Fruit fly (Drosophila melanogaster) whole organism, embryonic: ENCODE results near the gene CG31068.

Experiments used
- ATbp ChIP-seq: fragments of 200-800 bp; sonication (Bioruptor generic); optimal IDR thresholded peaks from 2 replicates; lab custom pipeline; 2017; ENCODE audit warnings: missing biosample characterization, mild to moderate bottlenecking, missing genetic modification characterization, missing genetic modification reagents
- Asciz ChIP-seq: fragments of 200-800 bp; sonication (Bioruptor generic); optimal IDR thresholded peaks from 2 replicates; lab custom pipeline; 2017; ENCODE audit warnings: missing biosample characterization, mild to moderate bottlenecking, missing genetic modification characterization, missing genetic modification reagents
- Bdp1 ChIP-seq: fragments of 200-800 bp; sonication (Bioruptor generic); optimal IDR thresholded peaks from 3 replicates; lab custom pipeline; 2016; ENCODE audit warnings: missing biosample characterization, missing genetic modification characterization
- Bteb2 ChIP-seq: fragments of 200-800 bp; sonication (Bioruptor generic); optimal IDR thresholded peaks from 2 replicates; lab custom pipeline; 2016; ENCODE audit warnings: missing biosample characterization, missing genetic modification characterization
- C15 ChIP-seq: fragments of 200-800 bp; sonication (Bioruptor generic); IDR thresholded peaks from 3 replicates; pipeline ENCODE4 v1.3.6; 2022; ENCODE audit warnings: missing biosample characterization, missing genetic modification characterization
- CG10267 ChIP-seq: fragments of 200-800 bp; sonication (Bioruptor generic); optimal IDR thresholded peaks from 2 replicates; lab custom pipeline; 2018; ENCODE audit warnings: missing biosample characterization, mild to moderate bottlenecking, missing genetic modification characterization, moderate library complexity
- CG10543 ChIP-seq: fragments of 200-800 bp; sonication (Bioruptor generic); optimal IDR thresholded peaks from 3 replicates; lab custom pipeline; 2017; ENCODE audit warnings: missing biosample characterization, mild to moderate bottlenecking, missing genetic modification characterization, moderate library complexity
- CG1233 ChIP-seq: fragments of 200-800 bp; sonication (Bioruptor generic); optimal IDR thresholded peaks from 4 replicates; lab custom pipeline; 2018; ENCODE audit warnings: missing biosample characterization, mild to moderate bottlenecking, missing genetic modification characterization
- CG14050 ChIP-seq: fragments of 200-800 bp; sonication (Bioruptor generic); IDR thresholded peaks from 3 replicates; pipeline ENCODE4 v1.3.6; 2022; ENCODE audit warnings: missing biosample characterization, missing genetic modification characterization
- CG14667 ChIP-seq: fragments of 200-800 bp; sonication (Bioruptor generic); IDR thresholded peaks from 2 replicates; pipeline ENCODE4 v1.3.6; 2022; ENCODE audit warnings: missing biosample characterization, missing genetic modification characterization
- CG14965 ChIP-seq: fragments of 200-800 bp; sonication (Bioruptor generic); optimal IDR thresholded peaks from 2 replicates; lab custom pipeline; 2016; ENCODE audit warnings: missing biosample characterization, missing genetic modification characterization, borderline replicate concordance
- CG15073 ChIP-seq: fragments of 200-800 bp; sonication (Bioruptor generic); optimal IDR thresholded peaks from 2 replicates; lab custom pipeline; 2016; ENCODE audit warnings: missing biosample characterization, missing genetic modification characterization
- CG15514 ChIP-seq: fragments of 200-800 bp; sonication (Bioruptor generic); optimal IDR thresholded peaks from 3 replicates; lab custom pipeline; 2017; ENCODE audit warnings: missing biosample characterization, missing genetic modification characterization, mild to moderate bottlenecking, moderate library complexity, missing genetic modification reagents
- CG15696 ChIP-seq: fragments of 200-800 bp; sonication (Bioruptor generic); optimal IDR thresholded peaks from 2 replicates; lab custom pipeline; 2019; ENCODE audit warnings: missing biosample characterization, mild to moderate bottlenecking, missing genetic modification characterization, moderate library complexity
- CG4360 ChIP-seq: fragments of 200-800 bp; sonication (Bioruptor generic); IDR thresholded peaks from 2 replicates; pipeline ENCODE4 v1.3.6; 2022; ENCODE audit warnings: missing biosample characterization, missing genetic modification characterization
- CG5245 ChIP-seq: fragments of 200-800 bp; sonication (Bioruptor generic); optimal IDR thresholded peaks from 3 replicates; lab custom pipeline; 2016; ENCODE audit warnings: missing biosample characterization, missing genetic modification characterization
- CG6813 ChIP-seq: fragments of 200-800 bp; sonication (Bioruptor generic); optimal IDR thresholded peaks from 2 replicates; lab custom pipeline; 2017; ENCODE audit warnings: missing biosample characterization, missing genetic modification characterization, mild to moderate bottlenecking, moderate library complexity, missing genetic modification reagents
- CG7839 ChIP-seq: fragments of 200-800 bp; sonication (Bioruptor generic); optimal IDR thresholded peaks from 3 replicates; lab custom pipeline; 2018; ENCODE audit warnings: missing biosample characterization, mild to moderate bottlenecking, missing genetic modification characterization, moderate library complexity
- CG8478 ChIP-seq: fragments of >200 bp; optimal IDR thresholded peaks from 2 replicates; lab custom pipeline; 2018
- CG8944 ChIP-seq: fragments of 200-800 bp; sonication (Bioruptor generic); optimal IDR thresholded peaks from 3 replicates; lab custom pipeline; 2016; ENCODE audit warnings: missing biosample characterization, missing genetic modification characterization
- CG9876 ChIP-seq: fragments of 200-800 bp; sonication (Bioruptor generic); optimal IDR thresholded peaks from 2 replicates; lab custom pipeline; 2016; ENCODE audit warnings: missing biosample characterization, missing genetic modification characterization
- Dp ChIP-seq: fragments of 200-800 bp; sonication (Bioruptor generic); optimal IDR thresholded peaks from 2 replicates; lab custom pipeline; 2018; ENCODE audit warnings: missing biosample characterization, mild to moderate bottlenecking, missing genetic modification characterization, moderate library complexity
- Dref ChIP-seq: fragments of 200-800 bp; sonication (Bioruptor generic); IDR thresholded peaks from 2 replicates; pipeline ENCODE4 v1.3.6; 2022; ENCODE audit warnings: missing biosample characterization, missing genetic modification characterization
- Fer3 ChIP-seq: fragments of 200-800 bp; sonication (Bioruptor generic); optimal IDR thresholded peaks from 2 replicates; lab custom pipeline; 2018; ENCODE audit warnings: missing biosample characterization, mild to moderate bottlenecking, missing genetic modification characterization, moderate library complexity
- GATAe ChIP-seq: fragments of 200-800 bp; sonication (Bioruptor generic); conservative IDR thresholded peaks from 2 replicates; pipeline ENCODE4 v1.3.6; 2022; ENCODE audit warnings: missing biosample characterization, missing genetic modification characterization
- Hmx ChIP-seq: fragments of 200-800 bp; sonication (Bioruptor generic); optimal IDR thresholded peaks from 2 replicates; lab custom pipeline; 2016; ENCODE audit warnings: missing biosample characterization, missing genetic modification characterization
- MTF-1 ChIP-seq: fragments of 200-800 bp; sonication (Bioruptor generic); optimal IDR thresholded peaks from 2 replicates; lab custom pipeline; 2018; ENCODE audit warnings: missing biosample characterization, mild to moderate bottlenecking, missing genetic modification characterization, borderline replicate concordance
- Med ChIP-seq: fragments of 200-800 bp; sonication (Bioruptor generic); peaks from one replicate; lab custom pipeline; 2016; ENCODE audit warnings: missing biosample characterization, missing genetic modification characterization, mild to moderate bottlenecking, inconsistent platforms, moderate library complexity
- Rx ChIP-seq: fragments of 200-800 bp; sonication (Bioruptor generic); IDR thresholded peaks from 2 replicates; pipeline ENCODE4 v1.3.6; 2022; ENCODE audit warnings: missing biosample characterization, missing genetic modification characterization
- Six4 ChIP-seq: fragments of 200-800 bp; sonication (Bioruptor generic); optimal IDR thresholded peaks from 2 replicates; lab custom pipeline; 2016; ENCODE audit warnings: missing biosample characterization, missing genetic modification characterization
- Ssrp ChIP-seq: fragments of 200-800 bp; sonication (Bioruptor generic); optimal IDR thresholded peaks from 2 replicates; lab custom pipeline; 2018; ENCODE audit warnings: missing biosample characterization, mild to moderate bottlenecking, missing genetic modification characterization, moderate library complexity
- Xrp1 ChIP-seq: fragments of 200-800 bp; sonication (Bioruptor generic); IDR thresholded peaks from 2 replicates; pipeline ENCODE4 v1.3.6; 2022; ENCODE audit warnings: missing biosample characterization, missing genetic modification characterization
- bab2 ChIP-seq: fragments of 200-800 bp; sonication (Bioruptor generic); optimal IDR thresholded peaks from 2 replicates; lab custom pipeline; 2016; ENCODE audit warnings: missing biosample characterization, missing genetic modification characterization
- cg ChIP-seq: fragments of 200-800 bp; sonication (Bioruptor generic); optimal IDR thresholded peaks from 3 replicates; lab custom pipeline; 2019; ENCODE audit warnings: missing biosample characterization, mild to moderate bottlenecking, missing genetic modification characterization, moderate library complexity
- corto ChIP-seq: fragments of 200-800 bp; sonication (Bioruptor generic); optimal IDR thresholded peaks from 2 replicates; lab custom pipeline; 2016; ENCODE audit warnings: missing biosample characterization, mild to moderate bottlenecking, missing genetic modification characterization, moderate library complexity
- esg ChIP-seq: fragments of 200-800 bp; sonication (Bioruptor generic); conservative IDR thresholded peaks from 2 replicates; pipeline ENCODE4 v1.3.6; 2022; ENCODE audit warnings: missing biosample characterization, missing genetic modification characterization
- gsb ChIP-seq: fragments of 200-800 bp; sonication (Bioruptor generic); IDR thresholded peaks from 2 replicates; pipeline ENCODE4 v1.3.6; 2022; ENCODE audit warnings: missing biosample characterization, missing genetic modification characterization
- hbn ChIP-seq: fragments of 200-800 bp; sonication (Bioruptor generic); IDR thresholded peaks from 2 replicates; pipeline ENCODE4 v1.3.6; 2022; ENCODE audit warnings: missing biosample characterization, missing genetic modification characterization; ENCODE audit not compliant: partially characterized antibody
- jumu ChIP-seq: fragments of 200-800 bp; sonication (Bioruptor generic); optimal IDR thresholded peaks from 3 replicates; lab custom pipeline; 2016; ENCODE audit warnings: missing biosample characterization, missing genetic modification characterization
- kah ChIP-seq: fragments of 200-800 bp; sonication (Bioruptor generic); optimal IDR thresholded peaks from 2 replicates; lab custom pipeline; 2018; ENCODE audit warnings: missing biosample characterization, mild to moderate bottlenecking, missing genetic modification characterization
- lov ChIP-seq, 2 experiments: fragments of 200-800 bp in 1 of 2; fragments of >200 bp in 1 of 2; sonication (Bioruptor generic) in 1 of 2; IDR thresholded peaks in 1 of 2; optimal IDR thresholded peaks in 1 of 2; 2 replicates in 1 of 2; 3 replicates in 1 of 2; pipeline versions ENCODE4 v1.3.6 to Lab custom; 2017 to 2022; ENCODE audit warnings: missing biosample characterization in 1 of 2, missing genetic modification characterization in 1 of 2
- mirr ChIP-seq: fragments of 200-800 bp; sonication (Bioruptor generic); optimal IDR thresholded peaks from 3 replicates; lab custom pipeline; 2018; ENCODE audit warnings: missing biosample characterization, mild to moderate bottlenecking, missing genetic modification characterization
- sob ChIP-seq: fragments of 200-800 bp; sonication (Bioruptor generic); IDR thresholded peaks from 2 replicates; pipeline ENCODE4 v1.3.6; 2022; ENCODE audit warnings: missing biosample characterization, missing genetic modification characterization
- sug ChIP-seq: fragments of 200-800 bp; optimal IDR thresholded peaks from 2 replicates; lab custom pipeline; 2019; ENCODE audit warnings: missing biosample characterization, mild to moderate bottlenecking, missing genetic modification characterization, moderate library complexity
- trem ChIP-seq: fragments of 200-800 bp; optimal IDR thresholded peaks from 3 replicates; lab custom pipeline; 2019; ENCODE audit warnings: missing biosample characterization, mild to moderate bottlenecking, missing genetic modification characterization, moderate library complexity
- wek ChIP-seq: fragments of 200-800 bp; sonication (Bioruptor generic); optimal IDR thresholded peaks from 3 replicates; lab custom pipeline; 2018; ENCODE audit warnings: missing biosample characterization, mild to moderate bottlenecking, missing genetic modification characterization, moderate library complexity
- zfh1 ChIP-seq: fragments of 200-800 bp; sonication (Bioruptor generic); IDR thresholded peaks from 3 replicates; pipeline ENCODE4 v1.3.6; 2022; ENCODE audit warnings: missing biosample characterization, missing genetic modification characterization

Gene CG31068

dm6 chr3R:27253136-27253920 lies 19.8 kb downstream of the CG31068 start, which contains the start of gene pll (continued):
- TF ChIP-seq hbn (GFP tag; lab: Robert Waterston, UW) (peak; percentile 44; the same call in 1 of the 2 replicates), Ssrp (tag; lab: Kevin White, UChicago) (peak; percentile 70), bab2 (GFP tag; lab: Kevin White, UChicago) (peak; percentile 81), kah (GFP tag; lab: Kevin White, UChicago) (peak; percentile 93), CG8944 (GFP tag; lab: Kevin White, UChicago) (peak; percentile 64), Fer3 (peak; percentile 87), CG5245 (GFP tag; lab: Kevin White, UChicago) (peak; percentile 62), GATAe (GFP tag; lab: Robert Waterston, UW) (peak; percentile 65; the same call in 1 of the 2 replicates), CG9876 (peak; percentile 41), esg (GFP tag; lab: Robert Waterston, UW) (peak; percentile 83), CG15696 (peak; percentile 58), sob (GFP tag; lab: Robert Waterston, UW) (peak; percentile 89), CG15073 (GFP tag; lab: Kevin White, UChicago) (no peak)

dm6 chr3R:27253921-27254376 lies 20.5 kb downstream of the CG31068 start:
- TF ChIP-seq Bdp1 (no peak), lov (optimal IDR thresholded peaks at IDR 0.05; lab: Kevin White, UChicago) (no peak), lov (GFP tag; IDR thresholded peaks at IDR 0.05; lab: Robert Waterston, UW) (no peak), zfh1 (GFP tag; lab: Robert Waterston, UW) (no peak), CG4360 (GFP tag; lab: Robert Waterston, UW) (0 out of 2 replicates have a peak, but pooled peaks have one; percentile 32), CG8478 (lab: Kevin White, UChicago) (no peak), MTF-1 (GFP tag; lab: Kevin White, UChicago) (no peak), Xrp1 (peak; percentile 24; the same call in 1 of the 2 replicates), CG15514 (no peak), bab2 (GFP tag; lab: Kevin White, UChicago) (no peak), Six4 (no peak), CG14050 (no peak), CG10267 (no peak), Hmx (GFP tag; lab: Kevin White, UChicago) (no peak), gsb (GFP tag; lab: Robert Waterston, UW) (no peak), corto (GFP tag; lab: Kevin White, UChicago) (no peak), ATbp (GFP tag; lab: Kevin White, UChicago) (peak; percentile 61), Asciz (GFP tag; lab: Kevin White, UChicago) (no peak), CG6813 (GFP tag; lab: Kevin White, UChicago) (peak; percentile 31), Dp (no peak), Bteb2 (no peak), Rx (GFP tag; lab: Robert Waterston, UW) (no peak), CG14667 (GFP tag; lab: Robert Waterston, UW) (no peak), Med (GFP tag; lab: Kevin White, UChicago) (peak; percentile 49), trem (tag; lab: Kevin White, UChicago) (no peak), wek (GFP tag; lab: Kevin White, UChicago) (peak; percentile 22), CG10543 (GFP tag; lab: Kevin White, UChicago) (no peak), CG1233 (peak; percentile 28), Dref (GFP tag; lab: Robert Waterston, UW) (no peak), C15 (no peak), sug (tag; lab: Kevin White, UChicago) (peak; percentile 96), CG7839 (tag; lab: Kevin White, UChicago) (no peak), cg (GFP tag; lab: Kevin White, UChicago) (peak; percentile 3), mirr (GFP tag; lab: Kevin White, UChicago) (peak; percentile 32), CG14965 (GFP tag; lab: Kevin White, UChicago) (no peak), jumu (no peak)
